Fruit fly (Drosophila melanogaster) whole organism, embryonic: ENCODE results near the gene CG31823.
A peak's percentile ranks its signal among the peaks of the same experiment; 100 is the strongest.

Source experiments
- Ada2b ChIP-seq: fragments of 200-800 bp; sonication (Bioruptor generic); IDR thresholded peaks from 2 replicates; pipeline ENCODE4 v1.3.6; 2022; ENCODE audit warnings: missing biosample characterization, missing genetic modification characterization
- Atf-2 ChIP-seq: fragments of 200-800 bp; sonication (Bioruptor generic); optimal IDR thresholded peaks from 2 replicates; lab custom pipeline; 2016; ENCODE audit warnings: missing biosample characterization, missing genetic modification characterization
- CG10959 ChIP-seq: fragments of 200-800 bp; sonication (Bioruptor generic); IDR thresholded peaks from 2 replicates; pipeline ENCODE4 v1.3.6; 2022; ENCODE audit warnings: missing biosample characterization, missing genetic modification characterization
- CG11085 ChIP-seq: fragments of 200-800 bp; sonication (Bioruptor generic); IDR thresholded peaks from 2 replicates; pipeline ENCODE4 v1.3.6; 2022; ENCODE audit warnings: missing biosample characterization, missing genetic modification characterization
- CG12299 ChIP-seq: fragments of 200-800 bp; sonication (Bioruptor generic); optimal IDR thresholded peaks from 2 replicates; lab custom pipeline; 2018; ENCODE audit warnings: missing biosample characterization, mild to moderate bottlenecking, missing genetic modification characterization
- CG12769 ChIP-seq: fragments of 200-800 bp; sonication (Bioruptor generic); optimal IDR thresholded peaks from 2 replicates; lab custom pipeline; 2019; ENCODE audit warnings: missing biosample characterization, mild to moderate bottlenecking, missing genetic modification characterization, moderate library complexity
- CG14050 ChIP-seq: fragments of 200-800 bp; sonication (Bioruptor generic); IDR thresholded peaks from 3 replicates; pipeline ENCODE4 v1.3.6; 2022; ENCODE audit warnings: missing biosample characterization, missing genetic modification characterization
- CG14441 ChIP-seq: fragments of 200-800 bp; sonication (Bioruptor generic); IDR thresholded peaks from 2 replicates; pipeline ENCODE4 v1.3.6; 2022; ENCODE audit warnings: missing biosample characterization, missing genetic modification characterization
- CG14860 ChIP-seq: fragments of 200-800 bp; sonication (Bioruptor generic); IDR thresholded peaks from 3 replicates; pipeline ENCODE4 v1.3.6; 2022; ENCODE audit warnings: missing biosample characterization, missing genetic modification characterization; ENCODE audit not compliant: partially characterized antibody
- CG15514 ChIP-seq: fragments of 200-800 bp; sonication (Bioruptor generic); optimal IDR thresholded peaks from 3 replicates; lab custom pipeline; 2017; ENCODE audit warnings: missing biosample characterization, missing genetic modification characterization, mild to moderate bottlenecking, moderate library complexity, missing genetic modification reagents
- CG1832 ChIP-seq: fragments of 200-800 bp; sonication (Bioruptor generic); optimal IDR thresholded peaks from 2 replicates; lab custom pipeline; 2017; ENCODE audit warnings: missing biosample characterization, mild to moderate bottlenecking, missing genetic modification characterization, inconsistent platforms
- CG3838 ChIP-seq: fragments of 200-800 bp; sonication (Bioruptor generic); optimal IDR thresholded peaks from 3 replicates; lab custom pipeline; 2016; ENCODE audit warnings: missing biosample characterization, missing genetic modification characterization
- CG3847 ChIP-seq: fragments of 200-800 bp; sonication (Bioruptor generic); IDR thresholded peaks from 2 replicates; pipeline ENCODE4 v1.3.6; 2022; ENCODE audit warnings: missing biosample characterization, missing genetic modification characterization
- CG42726 ChIP-seq: fragments of 200-800 bp; sonication (Bioruptor generic); IDR thresholded peaks from 2 replicates; pipeline ENCODE4 v1.3.6; 2022; ENCODE audit warnings: missing biosample characterization, missing genetic modification characterization; ENCODE audit not compliant: partially characterized antibody
- CG4730 ChIP-seq: fragments of 200-800 bp; sonication (Bioruptor generic); IDR thresholded peaks from 2 replicates; pipeline ENCODE4 v1.3.6; 2022; ENCODE audit warnings: missing biosample characterization, missing genetic modification characterization
- CG7786 ChIP-seq: fragments of 200-800 bp; sonication (Bioruptor generic); optimal IDR thresholded peaks from 2 replicates; lab custom pipeline; 2016; ENCODE audit warnings: missing biosample characterization, missing genetic modification characterization
- CG8388 ChIP-seq: fragments of 200-800 bp; sonication (Bioruptor generic); optimal IDR thresholded peaks from 2 replicates; lab custom pipeline; 2019; ENCODE audit warnings: missing biosample characterization, mild to moderate bottlenecking, missing genetic modification characterization, moderate library complexity
- CG8478 ChIP-seq: fragments of >200 bp; optimal IDR thresholded peaks from 2 replicates; lab custom pipeline; 2018
- CG9437 ChIP-seq: fragments of 200-800 bp; sonication (Bioruptor generic); optimal IDR thresholded peaks from 2 replicates; lab custom pipeline; 2018; ENCODE audit warnings: missing biosample characterization, mild to moderate bottlenecking, missing genetic modification characterization
- CG9876 ChIP-seq: fragments of 200-800 bp; sonication (Bioruptor generic); optimal IDR thresholded peaks from 2 replicates; lab custom pipeline; 2016; ENCODE audit warnings: missing biosample characterization, missing genetic modification characterization
- Deaf1 ChIP-seq: fragments of 200-800 bp; optimal IDR thresholded peaks from 3 replicates; lab custom pipeline; 2019; ENCODE audit warnings: missing biosample characterization, mild to moderate bottlenecking, missing genetic modification characterization, moderate library complexity
- Dref ChIP-seq: fragments of 200-800 bp; sonication (Bioruptor generic); IDR thresholded peaks from 2 replicates; pipeline ENCODE4 v1.3.6; 2022; ENCODE audit warnings: missing biosample characterization, missing genetic modification characterization
- Drgx ChIP-seq: fragments of 200-800 bp; sonication (Bioruptor generic); IDR thresholded peaks from 2 replicates; pipeline ENCODE4 v1.3.6; 2022; ENCODE audit warnings: missing biosample characterization, missing genetic modification characterization
- GATAe ChIP-seq: fragments of 200-800 bp; sonication (Bioruptor generic); conservative IDR thresholded peaks from 2 replicates; pipeline ENCODE4 v1.3.6; 2022; ENCODE audit warnings: missing biosample characterization, missing genetic modification characterization
- Gsc ChIP-seq: fragments of 200-800 bp; sonication (Bioruptor generic); IDR thresholded peaks from 2 replicates; pipeline ENCODE4 v1.3.6; 2022; ENCODE audit warnings: missing biosample characterization, missing genetic modification characterization
- Meics ChIP-seq: fragments of 200-800 bp; sonication (Bioruptor generic); optimal IDR thresholded peaks from 2 replicates; lab custom pipeline; 2017; ENCODE audit warnings: missing biosample characterization, mild to moderate bottlenecking, missing genetic modification characterization
- Neu2 ChIP-seq: fragments of 200-800 bp; sonication (Bioruptor generic); optimal IDR thresholded peaks from 3 replicates; lab custom pipeline; 2016; ENCODE audit warnings: missing biosample characterization, missing genetic modification characterization, borderline replicate concordance
- Six4 ChIP-seq: fragments of 200-800 bp; sonication (Bioruptor generic); optimal IDR thresholded peaks from 2 replicates; lab custom pipeline; 2016; ENCODE audit warnings: missing biosample characterization, missing genetic modification characterization
- Spps ChIP-seq: fragments of 200-800 bp; sonication (Bioruptor generic); optimal IDR thresholded peaks from 2 replicates; lab custom pipeline; 2018; ENCODE audit warnings: missing biosample characterization, mild to moderate bottlenecking, missing genetic modification characterization
- al ChIP-seq: fragments of 200-800 bp; sonication (Bioruptor generic); IDR thresholded peaks from 2 replicates; pipeline ENCODE4 v1.3.6; 2022; ENCODE audit warnings: missing biosample characterization, missing genetic modification characterization
- amos ChIP-seq: fragments of 200-800 bp; sonication (Bioruptor generic); IDR thresholded peaks from 2 replicates; pipeline ENCODE4 v1.3.6; 2022; ENCODE audit warnings: missing biosample characterization, missing genetic modification characterization; ENCODE audit not compliant: partially characterized antibody
- aop ChIP-seq: fragments of 200-800 bp; sonication (Bioruptor generic); IDR thresholded peaks from 2 replicates; pipeline ENCODE4 v1.3.6; 2022; ENCODE audit warnings: missing biosample characterization, missing genetic modification characterization
- ap ChIP-seq: fragments of 200-800 bp; sonication (Bioruptor generic); IDR thresholded peaks from 2 replicates; pipeline ENCODE4 v1.3.6; 2022; ENCODE audit warnings: missing biosample characterization, missing genetic modification characterization
- chif ChIP-seq, 2 experiments: fragments of 200-800 bp; sonication (Bioruptor generic); optimal IDR thresholded peaks; 3 replicates each; lab custom pipeline; 2016; ENCODE audit warnings: missing biosample characterization in 2 of 2, missing genetic modification characterization in 2 of 2
- dan ChIP-seq: fragments of 200-800 bp; sonication (Bioruptor generic); IDR thresholded peaks from 2 replicates; pipeline ENCODE4 v1.3.6; 2022; ENCODE audit warnings: missing biosample characterization, missing genetic modification characterization
- emc ChIP-seq: fragments of 200-800 bp; sonication (Bioruptor generic); optimal IDR thresholded peaks from 2 replicates; lab custom pipeline; 2016; ENCODE audit warnings: missing biosample characterization, missing genetic modification characterization
- grau ChIP-seq: fragments of 200-800 bp; optimal IDR thresholded peaks from 3 replicates; lab custom pipeline; 2019; ENCODE audit warnings: missing biosample characterization, mild to moderate bottlenecking, missing genetic modification characterization, moderate library complexity
- hkb ChIP-seq, 2 experiments: fragments of 200-800 bp in 1 of 2; fragments of >200 bp in 1 of 2; sonication (Bioruptor generic) in 1 of 2; IDR thresholded peaks in 1 of 2; optimal IDR thresholded peaks in 1 of 2; 2 replicates each; pipeline versions ENCODE4 v1.3.6 to Lab custom; 2017 to 2022; ENCODE audit warnings: missing biosample characterization in 1 of 2, missing genetic modification characterization in 1 of 2
- kni ChIP-seq: fragments of 200-800 bp; sonication (Bioruptor generic); optimal IDR thresholded peaks from 3 replicates; lab custom pipeline; 2017; ENCODE audit warnings: mild to moderate bottlenecking, missing biosample characterization, missing genetic modification reagents, missing genetic modification characterization
- lilli ChIP-seq: fragments of 200-800 bp; sonication (Bioruptor generic); optimal IDR thresholded peaks from 3 replicates; lab custom pipeline; 2016; ENCODE audit warnings: missing biosample characterization, missing genetic modification characterization
- lmd ChIP-seq: fragments of 200-800 bp; sonication (Bioruptor generic); IDR thresholded peaks from 2 replicates; pipeline ENCODE4 v1.3.6; 2022; ENCODE audit warnings: missing biosample characterization, missing genetic modification characterization
- onecut ChIP-seq: fragments of 200-800 bp; sonication (Bioruptor generic); IDR thresholded peaks from 2 replicates; pipeline ENCODE4 v1.3.6; 2022; ENCODE audit warnings: missing biosample characterization, missing genetic modification characterization
- p53 ChIP-seq: fragments of 200-800 bp; sonication (Bioruptor generic); optimal IDR thresholded peaks from 2 replicates; lab custom pipeline; 2016; ENCODE audit warnings: missing biosample characterization, missing genetic modification characterization
- pzg ChIP-seq: fragments of 200-800 bp; sonication (Bioruptor generic); optimal IDR thresholded peaks from 3 replicates; lab custom pipeline; 2018; ENCODE audit warnings: missing biosample characterization, mild to moderate bottlenecking, missing genetic modification characterization, moderate library complexity
- tna ChIP-seq: fragments of 200-800 bp; sonication (Bioruptor generic); IDR thresholded peaks from 2 replicates; pipeline ENCODE4 v1.3.6; 2022; ENCODE audit warnings: missing biosample characterization, missing genetic modification characterization; ENCODE audit not compliant: partially characterized antibody
- twi ChIP-seq: fragments of 200-800 bp; optimal IDR thresholded peaks from 2 replicates; lab custom pipeline; 2019; ENCODE audit warnings: missing biosample characterization, mild to moderate bottlenecking, missing genetic modification characterization, moderate library complexity
- vfl ChIP-seq: fragments of 200-800 bp; sonication (Bioruptor generic); optimal IDR thresholded peaks from 2 replicates; lab custom pipeline; 2016; ENCODE audit warnings: missing biosample characterization, missing genetic modification characterization
- wek ChIP-seq: fragments of 200-800 bp; sonication (Bioruptor generic); optimal IDR thresholded peaks from 3 replicates; lab custom pipeline; 2018; ENCODE audit warnings: missing biosample characterization, mild to moderate bottlenecking, missing genetic modification characterization, moderate library complexity
- yki ChIP-seq: fragments of >200 bp; optimal IDR thresholded peaks from 3 replicates; lab custom pipeline; 2018
- zfh2 ChIP-seq: fragments of 200-800 bp; sonication (Bioruptor generic); optimal IDR thresholded peaks from 2 replicates; lab custom pipeline; 2016; ENCODE audit warnings: missing biosample characterization, missing genetic modification characterization

Gene CG31823

dm6 chr2L:15912901-15913673, 12.8 kb upstream of the CG31823 start (continued):
- TF ChIP-seq CG9876, result no peak
- no peak for TF ChIP-seq CG1832 (GFP tag; lab: Kevin White, UChicago)
- peak; percentile 81 for TF ChIP-seq CG8388 (GFP tag; lab: Kevin White, UChicago)
- TF ChIP-seq Atf-2 (GFP tag; lab: Kevin White, UChicago), result no peak
- peak; percentile 84 for TF ChIP-seq grau
- peak; percentile 57 for TF ChIP-seq Spps
- TF ChIP-seq ap, result peak; percentile 27; the same call in 1 of the 2 replicates
- TF ChIP-seq Dref (GFP tag; lab: Robert Waterston, UW), result no peak
- no peak for TF ChIP-seq Neu2 (GFP tag; lab: Kevin White, UChicago)
- no peak for TF ChIP-seq CG10959
- no peak for TF ChIP-seq CG7786
- peak; percentile 99 for TF ChIP-seq CG12769 (tag; lab: Kevin White, UChicago)
- TF ChIP-seq CG3838 (GFP tag; lab: Kevin White, UChicago), result no peak
- TF ChIP-seq CG8478, result no peak
- TF ChIP-seq aop, result no peak
- peak; percentile 96 for TF ChIP-seq kni (GFP tag; lab: Kevin White, UChicago)
- TF ChIP-seq zfh2, result no peak
- TF ChIP-seq GATAe (GFP tag; lab: Robert Waterston, UW), result peak; percentile 67
- TF ChIP-seq CG4730 (GFP tag; lab: Robert Waterston, UW), result no peak; the same call in 1 of the 2 replicates
- TF ChIP-seq CG12299 (tag; lab: Kevin White, UChicago), result no peak
- no peak for TF ChIP-seq p53
- TF ChIP-seq CG14860 (GFP tag; lab: Robert Waterston, UW), result no peak
- no peak for TF ChIP-seq yki
- TF ChIP-seq al, result peak; percentile 67
- no peak for TF ChIP-seq Deaf1
- TF ChIP-seq chif (GFP tag; optimal IDR thresholded peaks at IDR 0.05; lab: Kevin White, UChicago), result no peak
- TF ChIP-seq emc (GFP tag; lab: Kevin White, UChicago), result no peak
- peak; percentile 61 for TF ChIP-seq lmd (GFP tag; lab: Robert Waterston, UW)
- TF ChIP-seq Six4, result peak; percentile 56
- no peak for TF ChIP-seq Gsc (GFP tag; lab: Robert Waterston, UW)
- peak; percentile 11 for TF ChIP-seq CG15514 (GFP tag; lab: Kevin White, UChicago)
- peak; percentile 34; the same call in 1 of the 2 replicates for TF ChIP-seq CG14441 (GFP tag; lab: Robert Waterston, UW)
- TF ChIP-seq tna (GFP tag; lab: Robert Waterston, UW), result peak; percentile 38; the same call in 1 of the 2 replicates
- TF ChIP-seq vfl (GFP tag; lab: Kevin White, UChicago), result no peak
- no peak for TF ChIP-seq lilli
- peak; percentile 88 for TF ChIP-seq CG9437 (GFP tag; lab: Kevin White, UChicago)
- peak; percentile 77 for TF ChIP-seq Meics (GFP tag; lab: Kevin White, UChicago)
- no peak for TF ChIP-seq hkb (optimal IDR thresholded peaks at IDR 0.05; lab: Kevin White, UChicago)
- TF ChIP-seq hkb (GFP tag; IDR thresholded peaks at IDR 0.05; lab: Robert Waterston, UW), result no peak
- peak; percentile 62 for TF ChIP-seq wek
- TF ChIP-seq amos (GFP tag; lab: Robert Waterston, UW), result peak; percentile 23; the same call in 1 of the 2 replicates
- TF ChIP-seq Drgx, result no peak
- TF ChIP-seq twi (tag; lab: Kevin White, UChicago), result peak; percentile 75
- TF ChIP-seq Ada2b (GFP tag; lab: Robert Waterston, UW), result 0 out of 2 replicates have a peak, but pooled peaks have one; percentile 13
- TF ChIP-seq pzg (GFP tag; lab: Kevin White, UChicago), result no peak
- no peak; the same call in 1 of the 2 replicates for TF ChIP-seq CG3847
- peak; percentile 50; the same call in 1 of the 2 replicates for TF ChIP-seq CG42726 (GFP tag; lab: Robert Waterston, UW)
- no peak; the same call in 1 of the 2 replicates for TF ChIP-seq onecut (GFP tag; lab: Robert Waterston, UW)
- TF ChIP-seq CG11085 (GFP tag; lab: Robert Waterston, UW), result no peak
- no peak for TF ChIP-seq dan (GFP tag; lab: Robert Waterston, UW)
- no peak for TF ChIP-seq CG14050 (GFP tag; lab: Robert Waterston, UW)
